Worm (Caenorhabditis elegans) whole organism, L4 larva: ENCODE results near the gene C25B8.8.
A peak's percentile ranks its signal among the peaks of the same experiment; 100 is the strongest.

Source experiments
- D1046.2 ChIP-seq: fragments of 200-800 bp; sonication (Bioruptor generic); IDR thresholded peaks from 2 replicates; pipeline ENCODE4 v1.3.6; 2022; ENCODE audit warnings: missing genetic modification characterization, missing compliant biosample characterization
- F10B5.3 ChIP-seq: sonication (generic microtip); optimal IDR thresholded peaks from 2 replicates; lab custom pipeline; 2016; ENCODE audit warnings: mild to moderate bottlenecking, missing genetic modification characterization, missing compliant biosample characterization
- F26F4.8 ChIP-seq: fragments of 200-800 bp; sonication (Bioruptor generic); conservative IDR thresholded peaks from 2 replicates; pipeline ENCODE4 v1.3.6; 2022; ENCODE audit warnings: missing genetic modification characterization, missing compliant biosample characterization
- F49E8.2 ChIP-seq: sonication (generic microtip); optimal IDR thresholded peaks from 2 replicates; lab custom pipeline; 2016; ENCODE audit warnings: missing compliant biosample characterization, mild to moderate bottlenecking, missing genetic modification characterization, borderline replicate concordance
- R02D3.7 ChIP-seq: fragments of 150-350 bp; sonication (generic microtip); optimal IDR thresholded peaks from 3 replicates; lab custom pipeline; 2014; ENCODE audit warnings: missing biosample characterization, missing genetic modification characterization
- T26A8.4 ChIP-seq: fragments of 200-800 bp; sonication (Bioruptor generic); IDR thresholded peaks from 2 replicates; pipeline ENCODE4 v1.3.6; 2022; ENCODE audit warnings: missing genetic modification characterization, missing compliant biosample characterization
- Y48G9A.11 ChIP-seq: fragments of 200-800 bp; sonication (Bioruptor generic); IDR thresholded peaks from 2 replicates; pipeline ENCODE4 v1.3.6; 2022; ENCODE audit warnings: missing genetic modification reagents, missing genetic modification characterization, missing compliant biosample characterization
- Y75B8A.6 ChIP-seq: fragments of 200-800 bp; sonication (Bioruptor generic); IDR thresholded peaks from 2 replicates; pipeline ENCODE4 v1.3.6; 2022; ENCODE audit warnings: missing genetic modification reagents, missing genetic modification characterization, missing compliant biosample characterization
- aha-1 ChIP-seq: fragments of 150-350 bp; peaks from one replicate; lab custom pipeline; 2014; ENCODE audit warnings: missing biosample characterization, missing genetic modification characterization
- attf-4 ChIP-seq: sonication (generic microtip); optimal IDR thresholded peaks from 3 replicates; lab custom pipeline; 2017; ENCODE audit warnings: missing biosample characterization, missing genetic modification characterization
- ceh-28 ChIP-seq: fragments of 150-350 bp; optimal IDR thresholded peaks from 2 replicates; lab custom pipeline; 2014; ENCODE audit warnings: missing biosample characterization, missing genetic modification reagents, missing genetic modification characterization
- ceh-32 ChIP-seq: sonication (generic microtip); optimal IDR thresholded peaks from 2 replicates; lab custom pipeline; 2016; ENCODE audit warnings: mild to moderate bottlenecking, missing genetic modification characterization, missing compliant biosample characterization; ENCODE audit not compliant: poor library complexity
- ceh-62 ChIP-seq: sonication (generic microtip); optimal IDR thresholded peaks from 2 replicates; lab custom pipeline; 2017; ENCODE audit warnings: missing biosample characterization, missing genetic modification characterization
- ces-1 ChIP-seq: fragments of 150-350 bp; sonication (generic microtip); optimal IDR thresholded peaks from 4 replicates; lab custom pipeline; 2014; ENCODE audit warnings: missing biosample characterization, missing genetic modification reagents, missing genetic modification characterization
- cey-2 ChIP-seq: sonication (generic microtip); optimal IDR thresholded peaks from 3 replicates; lab custom pipeline; 2017; ENCODE audit warnings: missing genetic modification characterization, mild to moderate bottlenecking, missing compliant biosample characterization, antibody characterized with exemption, borderline replicate concordance; ENCODE audit not compliant: insufficient read depth
- ctbp-1 ChIP-seq: fragments of 200-800 bp; sonication (Bioruptor generic); IDR thresholded peaks from 2 replicates; pipeline ENCODE4 v1.3.6; 2022; ENCODE audit warnings: missing genetic modification reagents, missing genetic modification characterization, missing compliant biosample characterization
- daf-16 ChIP-seq, 3 experiments: sonication (generic microtip); optimal IDR thresholded peaks; 2 replicates each; lab custom pipeline; 2016 to 2017; ENCODE audit warnings: missing genetic modification characterization in 3 of 3, missing genetic modification reagents in 3 of 3, mild to moderate bottlenecking in 2 of 3, missing compliant biosample characterization in 2 of 3, missing biosample characterization in 1 of 3, moderate library complexity in 1 of 3
- daf-19 ChIP-seq: fragments of 200-800 bp; sonication (Bioruptor generic); conservative IDR thresholded peaks from 2 replicates; pipeline ENCODE4 v1.3.6; 2022; ENCODE audit warnings: missing genetic modification characterization, missing compliant biosample characterization
- dmd-6 ChIP-seq: fragments of 200-800 bp; sonication (Bioruptor generic); IDR thresholded peaks from 2 replicates; pipeline ENCODE4 v1.3.6; 2022; ENCODE audit warnings: missing genetic modification reagents, missing genetic modification characterization, missing compliant biosample characterization
- dpl-1 ChIP-seq: fragments of 150-350 bp; optimal IDR thresholded peaks from 2 replicates; lab custom pipeline; 2014; ENCODE audit warnings: missing biosample characterization, missing genetic modification reagents, missing genetic modification characterization
- dve-1 ChIP-seq: sonication (generic microtip); optimal IDR thresholded peaks from 2 replicates; lab custom pipeline; 2017; ENCODE audit warnings: antibody characterized with exemption, mild to moderate bottlenecking, missing genetic modification characterization, missing compliant biosample characterization; ENCODE audit not compliant: insufficient read depth
- egl-27 ChIP-seq: sonication (generic microtip); optimal IDR thresholded peaks from 3 replicates; lab custom pipeline; 2017; ENCODE audit warnings: missing biosample characterization, missing genetic modification reagents, missing genetic modification characterization
- fkh-10 ChIP-seq: fragments of 150-350 bp; optimal IDR thresholded peaks from 2 replicates; lab custom pipeline; 2014; ENCODE audit warnings: missing biosample characterization, missing genetic modification reagents, missing genetic modification characterization
- fos-1 ChIP-seq: fragments of 150-350 bp; optimal IDR thresholded peaks from 2 replicates; lab custom pipeline; 2014; ENCODE audit warnings: missing biosample characterization, missing genetic modification characterization
- gei-8 ChIP-seq: fragments of 200-800 bp; sonication (Bioruptor generic); optimal IDR thresholded peaks from 2 replicates; lab custom pipeline; 2018; ENCODE audit warnings: mild to moderate bottlenecking, missing genetic modification characterization, missing compliant biosample characterization
- hif-1 ChIP-seq, 2 experiments: sonication (generic microtip); optimal IDR thresholded peaks; 2 replicates each; lab custom pipeline; 2016 to 2017; ENCODE audit warnings: missing compliant biosample characterization in 2 of 2, missing genetic modification characterization in 2 of 2, missing genetic modification reagents in 2 of 2, missing genotype in 2 of 2, mild to moderate bottlenecking in 1 of 2
- lin-13 ChIP-seq: fragments of 150-350 bp; optimal IDR thresholded peaks from 2 replicates; lab custom pipeline; 2014; ENCODE audit warnings: missing biosample characterization, missing genetic modification reagents, missing genetic modification characterization
- lin-15B ChIP-seq: fragments of 150-350 bp; sonication (generic microtip); optimal IDR thresholded peaks from 3 replicates; lab custom pipeline; 2014; ENCODE audit warnings: missing biosample characterization, missing genetic modification characterization
- lsy-2 ChIP-seq, 2 experiments: fragments of 150-350 bp in 1 of 2; sonication (generic microtip) in 1 of 2; optimal IDR thresholded peaks; 2 replicates each; lab custom pipeline; 2014 to 2017; ENCODE audit warnings: missing biosample characterization in 2 of 2, missing genetic modification characterization in 2 of 2
- mdl-1 ChIP-seq, 2 experiments: fragments of 150-350 bp in 1 of 2; sonication (generic microtip) in 1 of 2; optimal IDR thresholded peaks; 2 replicates each; lab custom pipeline; 2014 to 2017; ENCODE audit warnings: missing biosample characterization in 2 of 2, missing genetic modification characterization in 2 of 2
- mep-1 ChIP-seq: fragments of 150-350 bp; sonication (generic microtip); optimal IDR thresholded peaks from 3 replicates; lab custom pipeline; 2014; ENCODE audit warnings: missing biosample characterization, missing genetic modification characterization
- nhr-10 ChIP-seq: fragments of 150-350 bp; optimal IDR thresholded peaks from 2 replicates; lab custom pipeline; 2014; ENCODE audit warnings: missing biosample characterization, missing genetic modification characterization
- nhr-111 ChIP-seq: fragments of 200-800 bp; sonication (Bioruptor generic); optimal IDR thresholded peaks from 2 replicates; lab custom pipeline; 2018; ENCODE audit warnings: mild to moderate bottlenecking, missing genetic modification characterization, missing compliant biosample characterization
- nhr-237 ChIP-seq: sonication (generic microtip); optimal IDR thresholded peaks from 2 replicates; lab custom pipeline; 2017; ENCODE audit warnings: missing biosample characterization, missing genetic modification characterization
- nhr-6 ChIP-seq: fragments of 150-350 bp; optimal IDR thresholded peaks from 2 replicates; lab custom pipeline; 2014; ENCODE audit warnings: missing biosample characterization, missing genetic modification characterization
- pha-4 ChIP-seq, 2 experiments: fragments of 150-350 bp in 1 of 2; fragments of 200-800 bp in 1 of 2; sonication (Bioruptor generic) in 1 of 2; IDR thresholded peaks in 1 of 2; optimal IDR thresholded peaks in 1 of 2; 2 replicates each; pipeline versions ENCODE4 v1.3.6 to Lab custom; 2014 to 2022; ENCODE audit warnings: missing genetic modification characterization in 2 of 2, missing genetic modification reagents in 2 of 2, missing biosample characterization in 1 of 2, missing compliant biosample characterization in 1 of 2
- pqm-1 ChIP-seq: sonication (generic microtip); optimal IDR thresholded peaks from 2 replicates; lab custom pipeline; 2017; ENCODE audit warnings: missing biosample characterization, missing genetic modification characterization
- rbr-2 ChIP-seq: sonication (generic microtip); optimal IDR thresholded peaks from 2 replicates; lab custom pipeline; 2016; ENCODE audit warnings: missing genotype, missing genetic modification characterization, missing compliant biosample characterization
- sdz-12 ChIP-seq: fragments of 200-800 bp; sonication (Bioruptor generic); optimal IDR thresholded peaks from 2 replicates; lab custom pipeline; 2018; ENCODE audit warnings: mild to moderate bottlenecking, missing genetic modification characterization, missing compliant biosample characterization
- snpc-4 ChIP-seq: fragments of 150-350 bp; optimal IDR thresholded peaks from 2 replicates; lab custom pipeline; 2014; ENCODE audit warnings: missing biosample characterization, missing genetic modification characterization
- spr-1 ChIP-seq: sonication (generic microtip); optimal IDR thresholded peaks from 2 replicates; lab custom pipeline; 2016; ENCODE audit warnings: mild to moderate bottlenecking, missing genetic modification characterization, missing compliant biosample characterization
- spr-3 ChIP-seq: fragments of 200-800 bp; sonication (Bioruptor generic); optimal IDR thresholded peaks from 2 replicates; lab custom pipeline; 2018; ENCODE audit warnings: mild to moderate bottlenecking, missing genetic modification characterization, missing compliant biosample characterization
- tra-1 ChIP-seq: fragments of 200-800 bp; sonication (Bioruptor generic); IDR thresholded peaks from 2 replicates; pipeline ENCODE4 v1.3.6; 2022; ENCODE audit warnings: missing genetic modification reagents, missing genetic modification characterization, missing compliant biosample characterization
- unc-130 ChIP-seq: sonication (generic microtip); optimal IDR thresholded peaks from 2 replicates; lab custom pipeline; 2016; ENCODE audit warnings: missing genetic modification reagents, missing genetic modification characterization, missing compliant biosample characterization
- unc-39 ChIP-seq: sonication (generic microtip); optimal IDR thresholded peaks from 2 replicates; lab custom pipeline; 2017; ENCODE audit warnings: missing biosample characterization, missing genetic modification characterization
- vab-7 ChIP-seq: fragments of 200-800 bp; sonication (Bioruptor generic); IDR thresholded peaks from 2 replicates; pipeline ENCODE4 v1.3.6; 2022; ENCODE audit warnings: missing genetic modification reagents, missing genetic modification characterization, missing compliant biosample characterization
- zag-1 ChIP-seq: fragments of 150-350 bp; optimal IDR thresholded peaks from 2 replicates; lab custom pipeline; 2014; ENCODE audit warnings: missing biosample characterization, missing genetic modification characterization
- zfp-3 ChIP-seq: fragments of 200-800 bp; sonication (Bioruptor generic); conservative IDR thresholded peaks from 2 replicates; pipeline ENCODE4 v1.3.6; 2022; ENCODE audit warnings: missing genetic modification reagents, missing genetic modification characterization, missing compliant biosample characterization
- zip-11 ChIP-seq: fragments of 200-800 bp; sonication (Bioruptor generic); IDR thresholded peaks from 2 replicates; pipeline ENCODE4 v1.3.6; 2022; ENCODE audit warnings: missing genetic modification characterization, missing compliant biosample characterization
- zip-2 ChIP-seq: fragments of 150-350 bp; optimal IDR thresholded peaks from 2 replicates; lab custom pipeline; 2014; ENCODE audit warnings: missing biosample characterization, missing genetic modification characterization
- ztf-11 ChIP-seq: fragments of 150-350 bp; optimal IDR thresholded peaks from 2 replicates; lab custom pipeline; 2014; ENCODE audit warnings: missing biosample characterization, missing genetic modification characterization
- ztf-7 ChIP-seq: fragments of 150-350 bp; optimal IDR thresholded peaks from 2 replicates; lab custom pipeline; 2014; ENCODE audit warnings: missing biosample characterization, missing genetic modification characterization

C25B8.8 gene

ce11 chrX:6642798-6643197 is 33.0 kb downstream of the C25B8.8 start:
- TF ChIP-seq F10B5.3 (tag; lab: Kevin White, UChicago), result no peak
- TF ChIP-seq dve-1, result peak; percentile 69
- TF ChIP-seq dmd-6 (GFP tag; lab: Robert Waterston, UW), result peak; percentile 70
- no peak for TF ChIP-seq daf-16 (GFP tag; optimal IDR thresholded peaks at IDR 0.05; lab: Kevin White, UChicago)
- peak; percentile 71 for TF ChIP-seq daf-16 (tag; optimal IDR thresholded peaks at IDR 0.05; lab: Kevin White, UChicago)
- no peak for TF ChIP-seq T26A8.4 (GFP tag; lab: Robert Waterston, UW)
- TF ChIP-seq egl-27 (tag; lab: Kevin White, UChicago), result no peak
- TF ChIP-seq R02D3.7 (tag; lab: Kevin White, UChicago), result no peak
- TF ChIP-seq sdz-12 (GFP tag; lab: Kevin White, UChicago), result no peak
- no peak for TF ChIP-seq snpc-4 (tag; lab: Kevin White, UChicago)
- TF ChIP-seq tra-1, result 0 out of 2 replicates have a peak, but pooled peaks have one; percentile 26
- TF ChIP-seq rbr-2 (tag; lab: Kevin White, UChicago), result no peak
- TF ChIP-seq daf-19 (GFP tag; lab: Robert Waterston, UW), result no peak
- TF ChIP-seq hif-1 (tag; optimal IDR thresholded peaks at IDR 0.05; lab: Kevin White, UChicago), result peak in 1 of 2 experiments; percentile 16
- TF ChIP-seq attf-4, result no peak
- TF ChIP-seq unc-39 (tag; lab: Kevin White, UChicago), result no peak
- no peak for TF ChIP-seq lin-15B (tag; lab: Kevin White, UChicago)
- TF ChIP-seq cey-2, result peak; percentile 30
- no peak for TF ChIP-seq spr-3 (GFP tag; lab: Kevin White, UChicago)
- TF ChIP-seq nhr-111 (GFP tag; lab: Kevin White, UChicago), result no peak
- TF ChIP-seq D1046.2 (GFP tag; lab: Robert Waterston, UW), result no peak
- no peak for TF ChIP-seq spr-1 (tag; lab: Kevin White, UChicago)
- TF ChIP-seq mdl-1 (tag; optimal IDR thresholded peaks at IDR 0.05; lab: Kevin White, UChicago), result peak in 1 of 2 experiments; percentile 79
- TF ChIP-seq Y75B8A.6 (GFP tag; lab: Robert Waterston, UW), result no peak
- TF ChIP-seq lin-13 (GFP tag; lab: Kevin White, UChicago), result no peak
- no peak for TF ChIP-seq nhr-237 (tag; lab: Kevin White, UChicago)
- no peak for TF ChIP-seq ctbp-1 (GFP tag; lab: Robert Waterston, UW)
- no peak for TF ChIP-seq fos-1
- no peak for TF ChIP-seq zip-2 (tag; lab: Kevin White, UChicago)
- TF ChIP-seq pqm-1 (tag; lab: Kevin White, UChicago), result no peak
- TF ChIP-seq dpl-1 (GFP tag; lab: Kevin White, UChicago), result no peak
- TF ChIP-seq ztf-7 (tag; lab: Kevin White, UChicago), result no peak
- peak; percentile 95 for TF ChIP-seq aha-1 (tag; lab: Kevin White, UChicago)
- no peak for TF ChIP-seq ces-1
- no peak for TF ChIP-seq lsy-2 (tag; optimal IDR thresholded peaks at IDR 0.05; lab: Kevin White, UChicago)
- TF ChIP-seq ztf-11 (tag; lab: Kevin White, UChicago), result no peak
- TF ChIP-seq vab-7 (GFP tag; lab: Robert Waterston, UW), result no peak
- TF ChIP-seq mep-1 (tag; lab: Kevin White, UChicago), result peak; percentile 39
- TF ChIP-seq Y48G9A.11 (GFP tag; lab: Robert Waterston, UW), result no peak
- no peak for TF ChIP-seq unc-130
- TF ChIP-seq zfp-3 (GFP tag; lab: Robert Waterston, UW), result no peak
- no peak for TF ChIP-seq fkh-10
- no peak for TF ChIP-seq ceh-32 (tag; lab: Kevin White, UChicago)
- no peak for TF ChIP-seq nhr-10 (tag; lab: Kevin White, UChicago)
- no peak for TF ChIP-seq F49E8.2 (tag; lab: Kevin White, UChicago)
- no peak for TF ChIP-seq gei-8 (GFP tag; lab: Kevin White, UChicago)
- no peak for TF ChIP-seq nhr-6 (tag; lab: Kevin White, UChicago)
- no peak for TF ChIP-seq zip-11 (GFP tag; lab: Robert Waterston, UW)
- TF ChIP-seq ceh-62, result no peak
- TF ChIP-seq F26F4.8 (GFP tag; lab: Robert Waterston, UW), result no peak
- no peak for TF ChIP-seq zag-1 (tag; lab: Kevin White, UChicago)
- no peak for TF ChIP-seq pha-4 (GFP tag; IDR thresholded peaks at IDR 0.05; lab: Robert Waterston, UW)
- no peak for TF ChIP-seq pha-4 (tag; optimal IDR thresholded peaks at IDR 0.05; lab: Kevin White, UChicago)
- TF ChIP-seq ceh-28 (tag; lab: Kevin White, UChicago), result no peak
